Worm (Caenorhabditis elegans): ENCODE measurements around the gene jmjd-1.1.

ce11 chrII:11842766-11843165 is 36.4 kb downstream of the jmjd-1.1 start:
- TF ChIP-seq nhr-237 (tag; optimal IDR thresholded peaks at IDR 0.05) (no peak), lin-39 (tag; optimal IDR thresholded peaks at IDR 0.05) (no peak), zag-1 (tag; optimal IDR thresholded peaks at IDR 0.05) (no peak), fos-1 (tag; optimal IDR thresholded peaks at IDR 0.05) (no peak), ceh-9 (tag; optimal IDR thresholded peaks at IDR 0.05) (no peak), unc-39 (tag; optimal IDR thresholded peaks at IDR 0.05) (no peak), nhr-28 (tag; optimal IDR thresholded peaks at IDR 0.05) (no peak), ceh-28 (tag; optimal IDR thresholded peaks at IDR 0.05) (no peak), pqm-1 (tag; optimal IDR thresholded peaks at IDR 0.05) (no peak), snpc-4 (tag; optimal IDR thresholded peaks at IDR 0.05) (no peak), mml-1 (tag; optimal IDR thresholded peaks at IDR 0.05) (no peak)

Data from whole organism, L3 larva.